Worm (Caenorhabditis elegans) whole organism, L1 larva: ENCODE data around the gene C18B2.4.
A peak's percentile ranks its signal among the peaks of the same experiment; 100 is the strongest.

Experiments
- C04F5.9 ChIP-seq: sonication (generic microtip); optimal IDR thresholded peaks from 2 replicates; lab custom pipeline; 2016; ENCODE audit warnings: missing genetic modification characterization, missing compliant biosample characterization
- C16A3.4 ChIP-seq: fragments of 150-350 bp; optimal IDR thresholded peaks from 2 replicates; lab custom pipeline; 2014; ENCODE audit warnings: missing biosample characterization, missing genetic modification characterization
- aha-1 ChIP-seq: fragments of 150-350 bp; optimal IDR thresholded peaks from 2 replicates; lab custom pipeline; 2014; ENCODE audit warnings: missing biosample characterization, missing genetic modification characterization
- alr-1 ChIP-seq: fragments of 200-800 bp; sonication (Bioruptor generic); optimal IDR thresholded peaks from 2 replicates; lab custom pipeline; 2018; ENCODE audit warnings: borderline replicate concordance, mild to moderate bottlenecking, missing genetic modification characterization, missing compliant biosample characterization
- ceh-8 ChIP-seq: fragments of 200-800 bp; sonication (Bioruptor generic); optimal IDR thresholded peaks from 2 replicates; lab custom pipeline; 2018; ENCODE audit warnings: mild to moderate bottlenecking, missing genetic modification characterization, moderate library complexity, missing compliant biosample characterization
- ceh-88 ChIP-seq: fragments of 200-800 bp; sonication (Bioruptor generic); IDR thresholded peaks from 2 replicates; pipeline ENCODE4 v1.3.6; 2022; ENCODE audit warnings: missing genetic modification characterization, missing compliant biosample characterization
- ceh-90 ChIP-seq: sonication (generic microtip); optimal IDR thresholded peaks from 2 replicates; lab custom pipeline; 2016; ENCODE audit warnings: missing genetic modification characterization, missing compliant biosample characterization
- ces-1 ChIP-seq: fragments of 150-350 bp; optimal IDR thresholded peaks from 2 replicates; lab custom pipeline; 2014; ENCODE audit warnings: missing biosample characterization, missing genetic modification reagents, missing genetic modification characterization
- efl-1 ChIP-seq, 4 experiments: fragments of 150-350 bp; optimal IDR thresholded peaks in 3 of 4; peaks in 1 of 4; 1 replicate in 1 of 4; 2 replicates in 3 of 4; lab custom pipeline; 2014; ENCODE audit warnings: missing biosample characterization in 2 of 4, missing genetic modification characterization in 2 of 4, missing genetic modification reagents in 2 of 4
- elt-2 ChIP-seq: sonication (generic microtip); optimal IDR thresholded peaks from 2 replicates; lab custom pipeline; 2016; ENCODE audit warnings: missing genetic modification characterization, mild to moderate bottlenecking, inconsistent platforms, missing compliant biosample characterization, missing genetic modification reagents
- ets-5 ChIP-seq: fragments of 200-800 bp; sonication (Bioruptor generic); IDR thresholded peaks from 2 replicates; pipeline ENCODE4 v1.3.6; 2022; ENCODE audit warnings: missing genetic modification characterization, missing compliant biosample characterization
- fos-1 ChIP-seq: fragments of 150-350 bp; optimal IDR thresholded peaks from 2 replicates; lab custom pipeline; 2014; ENCODE audit warnings: missing biosample characterization, missing genetic modification characterization
- hlh-17 ChIP-seq: fragments of 200-800 bp; sonication (Bioruptor generic); optimal IDR thresholded peaks from 2 replicates; lab custom pipeline; 2018; ENCODE audit warnings: missing genetic modification characterization, mild to moderate bottlenecking, missing compliant biosample characterization, moderate library complexity, borderline replicate concordance
- hlh-4 ChIP-seq: sonication (generic microtip); optimal IDR thresholded peaks from 2 replicates; lab custom pipeline; 2016; ENCODE audit warnings: mild to moderate bottlenecking, missing genetic modification characterization, missing compliant biosample characterization
- irx-1 ChIP-seq: sonication (generic microtip); optimal IDR thresholded peaks from 2 replicates; lab custom pipeline; 2016; ENCODE audit warnings: missing genetic modification characterization, missing compliant biosample characterization
- isw-1 ChIP-seq: fragments of 200-800 bp; sonication (Bioruptor generic); IDR thresholded peaks from 2 replicates; pipeline ENCODE4 v1.3.6; 2022; ENCODE audit warnings: missing genetic modification characterization, missing compliant biosample characterization
- lin-35 ChIP-seq, 2 experiments: fragments of 150-350 bp; optimal IDR thresholded peaks; 2 replicates each; lab custom pipeline; 2014; ENCODE audit warnings: missing biosample characterization in 2 of 2, missing genetic modification characterization in 2 of 2, missing genetic modification reagents in 2 of 2
- lin-39 ChIP-seq: fragments of 150-350 bp; optimal IDR thresholded peaks from 2 replicates; lab custom pipeline; 2014; ENCODE audit warnings: missing biosample characterization, missing genetic modification reagents, missing genetic modification characterization
- lir-3 ChIP-seq: sonication (generic microtip); optimal IDR thresholded peaks from 2 replicates; lab custom pipeline; 2016; ENCODE audit warnings: mild to moderate bottlenecking, missing genetic modification characterization, moderate library complexity, missing compliant biosample characterization; ENCODE audit not compliant: poor library complexity
- mdl-1 ChIP-seq, 2 experiments: fragments of 150-350 bp; optimal IDR thresholded peaks; 2 replicates each; lab custom pipeline; 2014 to 2017; ENCODE audit warnings: missing biosample characterization in 2 of 2, missing genetic modification characterization in 2 of 2, inconsistent platforms in 1 of 2
- mef-2 ChIP-seq: fragments of 150-350 bp; optimal IDR thresholded peaks from 2 replicates; lab custom pipeline; 2014; ENCODE audit warnings: missing biosample characterization, missing genetic modification characterization
- nhr-84 ChIP-seq: sonication (generic microtip); optimal IDR thresholded peaks from 2 replicates; lab custom pipeline; 2017; ENCODE audit warnings: missing biosample characterization, missing genetic modification characterization
- nhr-85 ChIP-seq: sonication (generic microtip); peaks from one replicate; lab custom pipeline; 2016; ENCODE audit warnings: missing genetic modification characterization, inconsistent platforms, missing compliant biosample characterization
- nhr-90 ChIP-seq: sonication (generic microtip); optimal IDR thresholded peaks from 2 replicates; lab custom pipeline; 2016; ENCODE audit warnings: mild to moderate bottlenecking, missing genetic modification characterization, missing compliant biosample characterization; ENCODE audit not compliant: poor library complexity
- pag-3 ChIP-seq: sonication (generic microtip); optimal IDR thresholded peaks from 2 replicates; lab custom pipeline; 2017; ENCODE audit warnings: missing genetic modification characterization, mild to moderate bottlenecking, missing compliant biosample characterization, antibody characterized with exemption, borderline replicate concordance; ENCODE audit not compliant: insufficient read depth
- unc-62 ChIP-seq: fragments of 150-350 bp; optimal IDR thresholded peaks from 2 replicates; lab custom pipeline; 2014; ENCODE audit warnings: missing biosample characterization, missing genetic modification reagents, missing genetic modification characterization
- unc-98 ChIP-seq: fragments of 200-800 bp; sonication (Bioruptor generic); IDR thresholded peaks from 2 replicates; pipeline ENCODE4 v1.3.6; 2022; ENCODE audit warnings: missing genetic modification characterization, missing compliant biosample characterization
- zag-1 ChIP-seq: fragments of 150-350 bp; optimal IDR thresholded peaks from 2 replicates; lab custom pipeline; 2014; ENCODE audit warnings: missing biosample characterization, missing genetic modification characterization

Gene C18B2.4

DNA sequence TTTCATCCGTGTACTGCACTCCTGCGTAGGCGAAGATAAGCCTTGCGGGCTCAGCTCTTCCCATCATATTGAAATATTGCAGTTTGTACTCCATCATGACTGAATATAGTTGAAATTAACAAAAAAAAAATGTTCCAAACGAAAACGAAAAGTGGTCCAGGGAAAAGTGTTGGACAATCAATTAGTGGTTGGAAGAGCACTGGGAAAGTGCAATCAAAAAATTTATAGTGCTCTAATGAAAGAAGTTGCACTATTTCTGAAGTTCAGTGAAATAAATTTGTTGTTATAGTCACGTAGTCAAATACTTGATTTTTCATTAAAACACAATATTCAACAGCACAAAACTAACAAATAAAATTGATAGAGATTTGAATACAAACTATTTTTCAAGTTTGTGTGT lies 28.1 kb upstream of the C18B2.4 start, which contains the start of gene gst-11:
gst-11 (minus strand) TSS at position 101 of the 400 bp plus-strand sequence.
- TF ChIP-seq fos-1 (tag; lab: Kevin White, UChicago) (no peak), ceh-8 (peak; percentile 25), lin-35 (GFP tag; optimal IDR thresholded peaks at IDR 0.05; lab: Kevin White, UChicago) (no peak), lin-39 (no peak)

DNA sequence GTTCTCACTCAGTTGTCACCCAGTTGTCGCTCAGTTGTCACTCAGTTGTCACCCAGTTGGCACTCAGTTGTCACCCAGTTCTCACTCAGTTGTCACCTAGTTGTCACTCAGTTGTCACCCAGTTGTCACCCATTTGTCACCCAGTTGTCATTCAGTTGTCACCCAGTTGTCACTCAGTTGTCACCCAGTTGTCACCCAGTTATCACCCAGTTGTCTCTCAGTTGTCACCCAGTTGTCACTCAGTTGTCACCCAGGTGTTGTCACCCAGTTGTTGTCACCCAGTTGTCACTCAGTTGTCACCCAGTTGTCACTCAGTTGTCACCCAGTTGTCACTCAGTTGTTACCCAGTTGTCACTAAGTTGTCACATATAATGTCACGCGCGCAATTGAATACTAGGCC lies 26.0 kb upstream of the C18B2.4 start:
- TF ChIP-seq ets-5 (GFP tag; lab: Robert Waterston, UW): peak; percentile 87; the same call in 1 of the 2 replicates
- no peak for TF ChIP-seq ces-1 (GFP tag; lab: Kevin White, UChicago)
- no peak for TF ChIP-seq hlh-4 (tag; lab: Kevin White, UChicago)
- TF ChIP-seq C16A3.4 (tag; lab: Kevin White, UChicago): no peak
- TF ChIP-seq alr-1 (tag; lab: Kevin White, UChicago): peak; percentile 36
- TF ChIP-seq C04F5.9 (tag; lab: Kevin White, UChicago): no peak
- TF ChIP-seq unc-98 (GFP tag; lab: Robert Waterston, UW): 0 out of 2 replicates have a peak, but pooled peaks have one; percentile 8
- TF ChIP-seq hlh-17: peak; percentile 30
- TF ChIP-seq, all 84 proteins: peak for 4

DNA sequence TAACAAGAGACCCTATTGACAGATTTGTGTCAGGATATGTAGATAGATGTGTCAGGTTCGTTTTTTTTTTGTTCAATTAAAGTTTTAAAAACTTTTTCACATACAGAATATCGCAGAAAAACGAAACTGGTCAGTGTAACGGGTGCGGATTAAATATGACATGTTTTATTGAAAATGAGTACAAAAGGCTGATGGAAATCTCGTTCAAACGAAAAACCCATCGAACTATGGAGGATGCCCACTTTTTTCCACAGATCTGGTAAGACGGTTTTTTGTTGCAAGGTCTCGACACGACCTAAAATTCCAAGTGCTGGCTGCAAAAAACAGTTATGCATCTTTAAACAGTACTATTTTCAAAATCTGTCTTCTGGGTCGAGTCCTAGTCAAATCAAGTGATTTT lies 24.5 kb upstream of the C18B2.4 start:
- TF ChIP-seq aha-1 (tag; lab: Kevin White, UChicago) (no peak), lin-35 (GFP tag; optimal IDR thresholded peaks at IDR 0.05; lab: Kevin White, UChicago) (no peak), efl-1 (optimal IDR thresholded peaks at IDR 0.05; lab: Kevin White, UChicago) (no peak), efl-1 (GFP tag; optimal IDR thresholded peaks at IDR 0.05 in 1 of 2; lab: Kevin White, UChicago) (no peak), zag-1 (tag; lab: Kevin White, UChicago) (no peak), irx-1 (tag; lab: Kevin White, UChicago) (no peak), pag-3 (no peak)

DNA sequence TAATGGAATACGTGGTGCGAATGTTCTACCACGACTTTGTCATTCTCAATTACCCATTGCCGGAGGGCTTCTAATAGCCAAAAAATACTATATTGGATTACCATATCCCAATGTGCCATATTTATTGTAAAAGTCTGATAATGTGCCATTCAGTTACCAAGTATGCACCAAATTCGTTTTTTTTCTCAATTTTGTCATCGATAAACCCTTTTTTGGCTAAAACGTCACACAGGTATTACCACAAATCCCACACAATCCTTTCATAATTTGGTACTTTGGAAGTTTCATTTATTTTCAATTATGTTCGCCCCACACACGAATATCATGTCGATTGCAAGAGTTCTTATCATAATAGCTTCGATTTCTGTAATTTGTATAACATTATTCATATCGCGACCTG lies 22.5 kb upstream of the C18B2.4 start, which contains the start of gene vep-2:
vep-2 (plus strand) TSS at position 301 of the 400 bp plus-strand sequence.
- TF ChIP-seq unc-62 (GFP tag; lab: Kevin White, UChicago): no peak
- no peak for TF ChIP-seq mdl-1 (tag; optimal IDR thresholded peaks at IDR 0.05; lab: Kevin White, UChicago)
- no peak for TF ChIP-seq nhr-84
- TF ChIP-seq isw-1 (GFP tag; lab: Robert Waterston, UW): no peak

DNA sequence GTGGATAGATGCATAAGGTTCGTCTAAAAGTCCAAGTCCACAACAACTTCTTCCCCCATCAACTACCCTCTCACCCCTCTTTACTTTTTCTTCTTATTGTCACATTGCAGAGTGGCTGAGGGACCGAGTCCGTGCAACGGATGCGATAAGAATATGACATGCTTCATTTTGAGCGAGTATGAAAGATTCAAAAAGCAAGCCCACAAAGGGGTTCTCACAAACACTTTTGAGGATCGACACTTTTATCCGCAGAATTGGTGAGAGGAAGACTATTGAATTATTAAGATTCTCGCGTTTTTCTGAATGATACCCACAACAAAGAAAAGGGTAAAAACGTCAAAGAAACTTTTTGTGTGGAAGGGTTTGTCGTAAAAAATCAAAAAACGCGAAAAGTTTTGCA lies 20.1 kb upstream of the C18B2.4 start:
- no peak for TF ChIP-seq aha-1 (tag; lab: Kevin White, UChicago)
- no peak for TF ChIP-seq C16A3.4 (tag; lab: Kevin White, UChicago)
- no peak for TF ChIP-seq ceh-88 (GFP tag; lab: Robert Waterston, UW)
- no peak for TF ChIP-seq nhr-90 (tag; lab: Kevin White, UChicago)
- no peak for TF ChIP-seq efl-1 (optimal IDR thresholded peaks at IDR 0.05; lab: Kevin White, UChicago)
- peak in 1 of 2 experiments; percentile 87 for TF ChIP-seq efl-1 (GFP tag; optimal IDR thresholded peaks at IDR 0.05 in 1 of 2; lab: Kevin White, UChicago)
- no peak for TF ChIP-seq mef-2 (tag; lab: Kevin White, UChicago)
- TF ChIP-seq elt-2 (tag; lab: Kevin White, UChicago): no peak

DNA sequence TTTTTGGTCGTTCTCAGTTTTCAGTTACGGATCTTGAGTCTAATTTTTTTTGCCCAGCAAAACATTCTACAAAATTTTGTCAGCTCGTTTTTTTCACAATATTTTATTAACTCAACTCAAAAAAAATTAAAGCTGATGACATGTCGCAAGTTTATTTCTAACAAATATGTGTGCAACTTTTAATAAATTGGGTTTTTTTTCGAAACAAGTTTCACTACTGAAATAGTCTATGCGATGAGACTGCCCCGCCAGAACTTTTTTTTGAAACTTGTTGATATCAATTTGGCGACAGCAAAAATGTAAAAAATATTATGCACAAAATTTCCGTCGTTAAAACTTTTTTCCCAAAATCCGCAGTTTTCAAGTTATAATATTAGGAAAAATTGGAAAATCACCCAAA lies 17.6 kb upstream of the C18B2.4 start, which contains the start of gene C18B2.2:
C18B2.2 (plus strand) TSS at position 301 of the 400 bp plus-strand sequence.
- TF ChIP-seq ceh-88 (GFP tag; lab: Robert Waterston, UW) (no peak), nhr-85 (no peak), efl-1 (optimal IDR thresholded peaks at IDR 0.05; lab: Kevin White, UChicago) (no peak), efl-1 (GFP tag; optimal IDR thresholded peaks at IDR 0.05 in 1 of 2; lab: Kevin White, UChicago) (peak in 1 of 2 experiments; percentile 11), ceh-90 (tag; lab: Kevin White, UChicago) (no peak), lir-3 (tag; lab: Kevin White, UChicago) (no peak)
